Worm (Caenorhabditis elegans) whole organism, L3 larva: ENCODE results near the gene dsl-2.

Source experiments
- R02D3.7 ChIP-seq: fragments of 150-350 bp; optimal IDR thresholded peaks from 2 replicates; lab custom pipeline; 2014; ENCODE audit warnings: missing biosample characterization, missing genetic modification characterization
- ZK546.5 ChIP-seq: sonication (generic microtip); optimal IDR thresholded peaks from 2 replicates; lab custom pipeline; 2017; ENCODE audit warnings: missing biosample characterization, missing genetic modification characterization
- ceh-82 ChIP-seq: fragments of 150-350 bp; optimal IDR thresholded peaks from 2 replicates; lab custom pipeline; 2014; ENCODE audit warnings: missing biosample characterization, missing genetic modification characterization
- egl-27 ChIP-seq: sonication (generic microtip); optimal IDR thresholded peaks from 4 replicates; lab custom pipeline; 2017; ENCODE audit warnings: missing biosample characterization, missing genetic modification reagents, missing genetic modification characterization
- eor-1 ChIP-seq, 2 experiments: fragments of 150-350 bp; optimal IDR thresholded peaks; 2 replicates each; lab custom pipeline; 2014 to 2018; ENCODE audit warnings: missing biosample characterization in 2 of 2, missing genetic modification characterization in 2 of 2
- nhr-28 ChIP-seq: fragments of 150-350 bp; optimal IDR thresholded peaks from 2 replicates; lab custom pipeline; 2014; ENCODE audit warnings: missing biosample characterization, missing genetic modification characterization
- nhr-76 ChIP-seq: fragments of 150-350 bp; sonication (generic microtip); optimal IDR thresholded peaks from 5 replicates; lab custom pipeline; 2014; ENCODE audit warnings: missing biosample characterization, missing genetic modification characterization
- nhr-77 ChIP-seq: fragments of 150-350 bp; optimal IDR thresholded peaks from 2 replicates; lab custom pipeline; 2014; ENCODE audit warnings: missing biosample characterization, missing genetic modification characterization

ce11 chrIV:1213192-1213591 lies 8.4 kb upstream of the dsl-2 start:
- TF ChIP-seq ZK546.5 (tag; lab: Kevin White, UChicago) (no peak), nhr-77 (tag; lab: Kevin White, UChicago) (no peak), nhr-28 (tag; lab: Kevin White, UChicago) (no peak), R02D3.7 (tag; lab: Kevin White, UChicago) (no peak), eor-1 (tag; optimal IDR thresholded peaks at IDR 0.05; lab: Kevin White, UChicago) (no peak), ceh-82 (tag; lab: Kevin White, UChicago) (no peak), nhr-76 (tag; lab: Kevin White, UChicago) (no peak), egl-27 (no peak)
